Fruit fly (Drosophila melanogaster) whole organism, pupa: ENCODE data around the gene CG32373.
A peak's percentile ranks its signal among the peaks of the same experiment; 100 is the strongest.

Source experiments
- CG10348 ChIP-seq: fragments of 200-800 bp; sonication (Bioruptor generic); IDR thresholded peaks from 2 replicates; pipeline ENCODE4 v1.3.6; 2022; ENCODE audit warnings: missing biosample characterization, missing genetic modification characterization
- CG12605 ChIP-seq: fragments of 200-800 bp; sonication (Bioruptor generic); IDR thresholded peaks from 2 replicates; pipeline ENCODE4 v1.3.6; 2022; ENCODE audit warnings: missing biosample characterization, missing genetic modification characterization
- CG13204 ChIP-seq: fragments of 200-800 bp; sonication (Bioruptor generic); optimal IDR thresholded peaks from 2 replicates; lab custom pipeline; 2018; ENCODE audit warnings: missing biosample characterization, mild to moderate bottlenecking, missing genetic modification characterization, moderate library complexity
- CG14655 ChIP-seq: fragments of 200-800 bp; sonication (Bioruptor generic); optimal IDR thresholded peaks from 3 replicates; lab custom pipeline; 2017; ENCODE audit warnings: mild to moderate bottlenecking, missing biosample characterization, missing genetic modification reagents, missing genetic modification characterization
- CG15710 ChIP-seq: fragments of 200-800 bp; sonication (Bioruptor generic); optimal IDR thresholded peaks from 2 replicates; lab custom pipeline; 2018; ENCODE audit warnings: missing biosample characterization, mild to moderate bottlenecking, missing genetic modification characterization, moderate library complexity
- CG17806 ChIP-seq: fragments of 200-800 bp; sonication (Bioruptor generic); optimal IDR thresholded peaks from 2 replicates; lab custom pipeline; 2018; ENCODE audit warnings: missing biosample characterization, mild to moderate bottlenecking, missing genetic modification characterization, moderate library complexity
- CG32121 ChIP-seq: fragments of 200-800 bp; sonication (Bioruptor generic); IDR thresholded peaks from 2 replicates; pipeline ENCODE4 v1.3.6; 2022; ENCODE audit warnings: missing biosample characterization, missing genetic modification characterization
- CG34367 ChIP-seq: fragments of 200-800 bp; sonication (Bioruptor generic); optimal IDR thresholded peaks from 2 replicates; lab custom pipeline; 2018; ENCODE audit warnings: missing biosample characterization, mild to moderate bottlenecking, missing genetic modification characterization
- CG4496 ChIP-seq: fragments of 200-800 bp; sonication (Bioruptor generic); IDR thresholded peaks from 3 replicates; pipeline ENCODE4 v1.3.6; 2022; ENCODE audit warnings: missing biosample characterization, missing genetic modification characterization
- CG8159 ChIP-seq: fragments of 200-800 bp; sonication (Bioruptor generic); optimal IDR thresholded peaks from 3 replicates; lab custom pipeline; 2018; ENCODE audit warnings: missing biosample characterization, mild to moderate bottlenecking, missing genetic modification characterization, moderate library complexity
- CG8301 ChIP-seq: fragments of 200-800 bp; sonication (Bioruptor generic); optimal IDR thresholded peaks from 2 replicates; lab custom pipeline; 2018; ENCODE audit warnings: missing biosample characterization, mild to moderate bottlenecking, missing genetic modification characterization
- CG9948 ChIP-seq: fragments of 200-800 bp; sonication (Bioruptor generic); optimal IDR thresholded peaks from 2 replicates; lab custom pipeline; 2018; ENCODE audit warnings: missing biosample characterization, mild to moderate bottlenecking, missing genetic modification characterization, moderate library complexity
- D1 ChIP-seq: fragments of 200-800 bp; sonication (Bioruptor generic); optimal IDR thresholded peaks from 2 replicates; lab custom pipeline; 2018; ENCODE audit warnings: missing biosample characterization, mild to moderate bottlenecking, missing genetic modification characterization, moderate library complexity
- EcR ChIP-seq: fragments of 200-800 bp; sonication (Bioruptor generic); optimal IDR thresholded peaks from 3 replicates; lab custom pipeline; 2019; ENCODE audit warnings: missing biosample characterization, missing genetic modification characterization, mild to moderate bottlenecking, moderate library complexity, missing genetic modification reagents
- Ets98B ChIP-seq: fragments of 200-800 bp; sonication (Bioruptor generic); IDR thresholded peaks from 2 replicates; pipeline ENCODE4 v1.3.6; 2022; ENCODE audit warnings: missing biosample characterization, missing genetic modification characterization
- Pif1A ChIP-seq: fragments of 200-800 bp; sonication (Bioruptor generic); optimal IDR thresholded peaks from 3 replicates; lab custom pipeline; 2016; ENCODE audit warnings: missing biosample characterization, missing genetic modification characterization
- Pif1B ChIP-seq: fragments of 200-800 bp; sonication (Bioruptor generic); optimal IDR thresholded peaks from 3 replicates; lab custom pipeline; 2016; ENCODE audit warnings: missing biosample characterization, missing genetic modification characterization
- Snoo ChIP-seq: fragments of 200-800 bp; sonication (Bioruptor generic); optimal IDR thresholded peaks from 3 replicates; lab custom pipeline; 2017; ENCODE audit warnings: missing biosample characterization, mild to moderate bottlenecking, missing genetic modification characterization, inconsistent platforms
- fd96Ca ChIP-seq: fragments of 200-800 bp; sonication (Bioruptor generic); IDR thresholded peaks from 3 replicates; pipeline ENCODE4 v1.3.6; 2022; ENCODE audit warnings: missing biosample characterization, missing genetic modification characterization
- gl ChIP-seq: fragments of 200-800 bp; sonication (Bioruptor generic); optimal IDR thresholded peaks from 2 replicates; lab custom pipeline; 2018; ENCODE audit warnings: missing biosample characterization, mild to moderate bottlenecking, missing genetic modification characterization
- rn ChIP-seq: fragments of 200-800 bp; sonication (Bioruptor generic); IDR thresholded peaks from 2 replicates; pipeline ENCODE4 v1.3.6; 2022; ENCODE audit warnings: missing biosample characterization, missing genetic modification characterization

The CG32373 gene

dm6 chr3L:7805336-7805803, 155.0 kb downstream of the CG32373 start:
- TF ChIP-seq CG34367: peak; percentile 24
- peak; percentile 21; the same call in 1 of the 3 replicates for TF ChIP-seq CG4496 (GFP tag; lab: Robert Waterston, UW)
- TF ChIP-seq CG8301 (tag; lab: Kevin White, UChicago): no peak
- peak; percentile 76 for TF ChIP-seq gl (tag; lab: Kevin White, UChicago)
- peak; percentile 41 for TF ChIP-seq CG15710 (tag; lab: Kevin White, UChicago)
- 0 out of 2 replicates have a peak, but pooled peaks have one; percentile 48 for TF ChIP-seq CG32121 (GFP tag; lab: Robert Waterston, UW)
- peak; percentile 52; the same call in 2 of the 3 replicates for TF ChIP-seq fd96Ca (GFP tag; lab: Robert Waterston, UW)
- no peak for TF ChIP-seq Pif1B (GFP tag; lab: Kevin White, UChicago)
- no peak for TF ChIP-seq D1 (tag; lab: Kevin White, UChicago)
- peak; percentile 29 for TF ChIP-seq Snoo (tag; lab: Kevin White, UChicago)
- TF ChIP-seq CG17806 (tag; lab: Kevin White, UChicago): no peak
- peak; percentile 6 for TF ChIP-seq CG13204 (GFP tag; lab: Kevin White, UChicago)
- peak; percentile 29 for TF ChIP-seq CG8159
- no peak for TF ChIP-seq Pif1A (GFP tag; lab: Kevin White, UChicago)
- peak; percentile 54; the same call in 1 of the 2 replicates for TF ChIP-seq Ets98B (GFP tag; lab: Robert Waterston, UW)
- no peak for TF ChIP-seq CG9948 (tag; lab: Kevin White, UChicago)
- TF ChIP-seq CG14655: no peak
- TF ChIP-seq EcR (GFP tag; lab: Kevin White, UChicago): peak; percentile 69
- peak; percentile 81 for TF ChIP-seq CG12605
- TF ChIP-seq CG10348 (GFP tag; lab: Robert Waterston, UW): no peak
- TF ChIP-seq rn: no peak

- TF ChIP-seq Pif1A (GFP tag; lab: Kevin White, UChicago) (no peak), EcR (GFP tag; lab: Kevin White, UChicago) (peak; percentile 36), CG9948 (tag; lab: Kevin White, UChicago) (no peak)
- TF ChIP-seq, all 21 proteins: peak for 1
Measured at dm6 chr3L:7806503-7807216, 156.3 kb downstream of the CG32373 start.

- TF ChIP-seq EcR (GFP tag; lab: Kevin White, UChicago) (no peak), Pif1A (GFP tag; lab: Kevin White, UChicago) (no peak), CG12605 (no peak), Snoo (tag; lab: Kevin White, UChicago) (no peak), CG17806 (tag; lab: Kevin White, UChicago) (no peak), CG8159 (no peak), CG4496 (GFP tag; lab: Robert Waterston, UW) (no peak), rn (no peak), CG13204 (GFP tag; lab: Kevin White, UChicago) (no peak), CG14655 (no peak), CG15710 (tag; lab: Kevin White, UChicago) (no peak), Ets98B (GFP tag; lab: Robert Waterston, UW) (no peak), CG9948 (tag; lab: Kevin White, UChicago) (no peak), gl (tag; lab: Kevin White, UChicago) (no peak), fd96Ca (GFP tag; lab: Robert Waterston, UW) (no peak)
Measured at dm6 chr3L:7807552-7808402, 157.4 kb downstream of the CG32373 start.
